Worm (Caenorhabditis elegans) whole organism, early embryonic: ENCODE results near the gene srj-10.

Experiments
- B0310.2 ChIP-seq: sonication (generic microtip); optimal IDR thresholded peaks from 2 replicates; lab custom pipeline; 2016; ENCODE audit warnings: mild to moderate bottlenecking, missing genetic modification characterization, missing compliant biosample characterization
- F13C5.2 ChIP-seq: sonication (generic microtip); optimal IDR thresholded peaks from 2 replicates; lab custom pipeline; 2017; ENCODE audit warnings: mild to moderate bottlenecking, missing genetic modification characterization, inconsistent platforms, missing compliant biosample characterization
- aly-1 ChIP-seq: sonication (generic microtip); optimal IDR thresholded peaks from 2 replicates; lab custom pipeline; 2016; ENCODE audit warnings: missing genetic modification characterization, missing compliant biosample characterization
- ama-1 ChIP-seq: fragments of 150-350 bp; optimal IDR thresholded peaks from 2 replicates; lab custom pipeline; 2014
- ceh-13 ChIP-seq: fragments of 200-800 bp; sonication (Bioruptor generic); optimal IDR thresholded peaks from 2 replicates; lab custom pipeline; 2018; ENCODE audit warnings: mild to moderate bottlenecking, missing genetic modification characterization, missing compliant biosample characterization
- ceh-36 ChIP-seq: sonication (generic microtip); optimal IDR thresholded peaks from 2 replicates; lab custom pipeline; 2016; ENCODE audit warnings: missing genetic modification characterization, inconsistent platforms, missing compliant biosample characterization
- ets-7 ChIP-seq: sonication (generic microtip); optimal IDR thresholded peaks from 2 replicates; lab custom pipeline; 2016; ENCODE audit warnings: missing genotype, missing genetic modification characterization, missing compliant biosample characterization
- flt-1 ChIP-seq: fragments of 200-800 bp; sonication (Bioruptor generic); IDR thresholded peaks from 2 replicates; pipeline ENCODE4 v1.3.6; 2022; ENCODE audit warnings: missing genetic modification characterization, missing compliant biosample characterization
- hmbx-1 ChIP-seq: sonication (generic microtip); optimal IDR thresholded peaks from 2 replicates; lab custom pipeline; 2016; ENCODE audit warnings: mild to moderate bottlenecking, missing genetic modification characterization, missing compliant biosample characterization
- hmg-4 ChIP-seq: fragments of 200-800 bp; sonication (Bioruptor generic); optimal IDR thresholded peaks from 2 replicates; lab custom pipeline; 2018; ENCODE audit warnings: mild to moderate bottlenecking, missing genetic modification characterization, missing compliant biosample characterization
- hnd-1 ChIP-seq: sonication (generic microtip); optimal IDR thresholded peaks from 2 replicates; lab custom pipeline; 2016; ENCODE audit warnings: missing genetic modification characterization, missing compliant biosample characterization
- pes-1 ChIP-seq: fragments of 200-800 bp; sonication (Bioruptor generic); IDR thresholded peaks from 2 replicates; pipeline ENCODE4 v1.3.6; 2022; ENCODE audit warnings: missing genetic modification reagents, missing genetic modification characterization, missing compliant biosample characterization
- scrt-1 ChIP-seq: fragments of 200-800 bp; sonication (Bioruptor generic); IDR thresholded peaks from 2 replicates; pipeline ENCODE4 v1.3.6; 2022; ENCODE audit warnings: missing genetic modification characterization, missing compliant biosample characterization
- sea-1 ChIP-seq: fragments of 200-800 bp; sonication (Bioruptor generic); conservative IDR thresholded peaks from 2 replicates; pipeline ENCODE4 v1.3.6; 2022; ENCODE audit warnings: missing genetic modification characterization, missing compliant biosample characterization
- tbx-11 ChIP-seq: fragments of 200-800 bp; sonication (Bioruptor generic); IDR thresholded peaks from 2 replicates; pipeline ENCODE4 v1.3.6; 2022; ENCODE audit warnings: missing genetic modification characterization, missing compliant biosample characterization
- tbx-37 ChIP-seq: fragments of 200-800 bp; sonication (Bioruptor generic); conservative IDR thresholded peaks from 2 replicates; pipeline ENCODE4 v1.3.6; 2022; ENCODE audit warnings: missing genetic modification reagents, missing genetic modification characterization, missing compliant biosample characterization
- tra-4 ChIP-seq: sonication (generic microtip); optimal IDR thresholded peaks from 2 replicates; lab custom pipeline; 2017; ENCODE audit warnings: missing genetic modification characterization, missing compliant biosample characterization

The srj-10 gene

ce11 chrV:16100103-16100730 lies 26.5 kb upstream of the srj-10 start, which contains the start of gene cth-1:
TSS of gene cth-1 (plus strand) at chrV:16100680.
- TF ChIP-seq ets-7 (no peak), F13C5.2 (tag; lab: Kevin White, UChicago) (no peak), pes-1 (no peak), hmg-4 (no peak), hmbx-1 (no peak), tra-4 (no peak), ceh-36 (tag; lab: Kevin White, UChicago) (no peak), ceh-13 (GFP tag; lab: Kevin White, UChicago) (no peak), ama-1 (lab: Kevin White, UChicago) (no peak), tbx-37 (GFP tag; lab: Robert Waterston, UW) (no peak), flt-1 (GFP tag; lab: Robert Waterston, UW) (no peak), B0310.2 (tag; lab: Kevin White, UChicago) (no peak), tbx-11 (GFP tag; lab: Robert Waterston, UW) (no peak), aly-1 (tag; lab: Kevin White, UChicago) (no peak), hnd-1 (tag; lab: Kevin White, UChicago) (no peak), sea-1 (GFP tag; lab: Robert Waterston, UW) (no peak), scrt-1 (no peak)

- TF ChIP-seq F13C5.2 (tag; lab: Kevin White, UChicago) (no peak), ama-1 (lab: Kevin White, UChicago) (no peak), tbx-37 (GFP tag; lab: Robert Waterston, UW) (no peak), aly-1 (tag; lab: Kevin White, UChicago) (no peak), flt-1 (GFP tag; lab: Robert Waterston, UW) (no peak), scrt-1 (no peak), B0310.2 (tag; lab: Kevin White, UChicago) (no peak), hnd-1 (tag; lab: Kevin White, UChicago) (no peak), hmg-4 (no peak), sea-1 (GFP tag; lab: Robert Waterston, UW) (no peak)
These were observed 25.7 kb upstream of the srj-10 start, which contains the start of gene str-7 for ce11 chrV:16099441-16099840. TSS of gene str-7 (minus strand) at chrV:16099541.

ce11 chrV:16094862-16095261 lies 21.1 kb upstream of the srj-10 start:
- no peak for TF ChIP-seq sea-1 (GFP tag; lab: Robert Waterston, UW)
- TF ChIP-seq ceh-36 (tag; lab: Kevin White, UChicago), result no peak
- no peak for TF ChIP-seq scrt-1
- no peak for TF ChIP-seq hmbx-1
- no peak for TF ChIP-seq aly-1 (tag; lab: Kevin White, UChicago)
- no peak for TF ChIP-seq pes-1
- no peak for TF ChIP-seq hnd-1 (tag; lab: Kevin White, UChicago)
- TF ChIP-seq flt-1 (GFP tag; lab: Robert Waterston, UW), result no peak
- TF ChIP-seq hmg-4, result no peak
- TF ChIP-seq F13C5.2 (tag; lab: Kevin White, UChicago), result no peak
- TF ChIP-seq tbx-11 (GFP tag; lab: Robert Waterston, UW), result no peak
- no peak for TF ChIP-seq tra-4
- TF ChIP-seq tbx-37 (GFP tag; lab: Robert Waterston, UW), result no peak
- TF ChIP-seq B0310.2 (tag; lab: Kevin White, UChicago), result no peak
- TF ChIP-seq ama-1 (lab: Kevin White, UChicago), result no peak
- TF ChIP-seq ceh-13 (GFP tag; lab: Kevin White, UChicago), result no peak
- no peak for TF ChIP-seq ets-7

- no peak for TF ChIP-seq F13C5.2 (tag; lab: Kevin White, UChicago)
- TF ChIP-seq ceh-13 (GFP tag; lab: Kevin White, UChicago), result no peak
- TF ChIP-seq ceh-36 (tag; lab: Kevin White, UChicago), result no peak
- TF ChIP-seq hnd-1 (tag; lab: Kevin White, UChicago), result no peak
- no peak for TF ChIP-seq tbx-37 (GFP tag; lab: Robert Waterston, UW)
- no peak for TF ChIP-seq pes-1
- no peak for TF ChIP-seq tbx-11 (GFP tag; lab: Robert Waterston, UW)
- TF ChIP-seq B0310.2 (tag; lab: Kevin White, UChicago), result no peak
- no peak for TF ChIP-seq ama-1 (lab: Kevin White, UChicago)
- TF ChIP-seq flt-1 (GFP tag; lab: Robert Waterston, UW), result no peak
- no peak for TF ChIP-seq ets-7
- TF ChIP-seq scrt-1, result no peak
- no peak for TF ChIP-seq aly-1 (tag; lab: Kevin White, UChicago)
- TF ChIP-seq hmbx-1, result no peak
- no peak for TF ChIP-seq hmg-4
- no peak for TF ChIP-seq sea-1 (GFP tag; lab: Robert Waterston, UW)
These were observed 20.5 kb upstream of the srj-10 start, which contains the start of gene F22B8.7 for ce11 chrV:16094284-16094683. TSS of gene F22B8.7 (plus strand) at chrV:16094584.

ce11 chrV:16090685-16091084 lies 16.9 kb upstream of the srj-10 start, which contains the start of gene F22B8.3:
TSS of gene F22B8.3 (plus strand) at chrV:16090985.
- TF ChIP-seq F13C5.2 (tag; lab: Kevin White, UChicago), result no peak
- no peak for TF ChIP-seq hmg-4
- no peak for TF ChIP-seq aly-1 (tag; lab: Kevin White, UChicago)
- no peak for TF ChIP-seq hmbx-1
- no peak for TF ChIP-seq ets-7
- TF ChIP-seq ama-1 (lab: Kevin White, UChicago), result no peak
- TF ChIP-seq ceh-13 (GFP tag; lab: Kevin White, UChicago), result no peak
- no peak for TF ChIP-seq hnd-1 (tag; lab: Kevin White, UChicago)
- TF ChIP-seq pes-1, result no peak
- TF ChIP-seq sea-1 (GFP tag; lab: Robert Waterston, UW), result no peak
- TF ChIP-seq flt-1 (GFP tag; lab: Robert Waterston, UW), result no peak
- TF ChIP-seq tbx-11 (GFP tag; lab: Robert Waterston, UW), result no peak
- no peak for TF ChIP-seq ceh-36 (tag; lab: Kevin White, UChicago)
- TF ChIP-seq tra-4, result no peak

- TF ChIP-seq F13C5.2 (tag; lab: Kevin White, UChicago) (no peak), scrt-1 (no peak), ceh-13 (GFP tag; lab: Kevin White, UChicago) (no peak), hnd-1 (tag; lab: Kevin White, UChicago) (no peak), B0310.2 (tag; lab: Kevin White, UChicago) (no peak), hmbx-1 (no peak), pes-1 (no peak), tbx-11 (GFP tag; lab: Robert Waterston, UW) (no peak), ceh-36 (tag; lab: Kevin White, UChicago) (no peak), tra-4 (no peak), hmg-4 (no peak), flt-1 (GFP tag; lab: Robert Waterston, UW) (no peak), sea-1 (GFP tag; lab: Robert Waterston, UW) (no peak), ama-1 (lab: Kevin White, UChicago) (no peak), ets-7 (no peak)
These were observed 6.9 kb upstream of the srj-10 start for ce11 chrV:16080678-16081077.
